Worm (Caenorhabditis elegans) whole organism, L1 larva: Measurements from ENCODE around the gene T21B6.3.

Source experiments
- elt-3 ChIP-seq, 6 experiments: fragments of 150-350 bp in 1 of 6; sonication (generic microtip); optimal IDR thresholded peaks; 2 replicates each; lab custom pipeline; 2017 to 2018; ENCODE audit warnings: missing biosample characterization in 6 of 6, missing genetic modification characterization in 6 of 6, inconsistent platforms in 1 of 6
- ets-5 ChIP-seq: fragments of 200-800 bp; sonication (Bioruptor generic); IDR thresholded peaks from 2 replicates; pipeline ENCODE4 v1.3.6; 2022; ENCODE audit warnings: missing genetic modification characterization, missing compliant biosample characterization
- nhr-237 ChIP-seq: fragments of 150-350 bp; optimal IDR thresholded peaks from 2 replicates; lab custom pipeline; 2014; ENCODE audit warnings: missing biosample characterization, missing genetic modification characterization
- pqm-1 ChIP-seq: sonication (generic microtip); optimal IDR thresholded peaks from 3 replicates; lab custom pipeline; 2017; ENCODE audit warnings: missing biosample characterization, missing genetic modification characterization
- xbp-1 ChIP-seq: sonication (generic microtip); optimal IDR thresholded peaks from 2 replicates; lab custom pipeline; 2016; ENCODE audit warnings: missing genetic modification characterization, missing compliant biosample characterization
- ztf-11 ChIP-seq, 2 experiments: sonication (generic microtip); optimal IDR thresholded peaks; 2 replicates each; lab custom pipeline; 2016 to 2017; ENCODE audit warnings: missing genetic modification characterization in 2 of 2, missing biosample characterization in 1 of 2, missing compliant biosample characterization in 1 of 2

DNA sequence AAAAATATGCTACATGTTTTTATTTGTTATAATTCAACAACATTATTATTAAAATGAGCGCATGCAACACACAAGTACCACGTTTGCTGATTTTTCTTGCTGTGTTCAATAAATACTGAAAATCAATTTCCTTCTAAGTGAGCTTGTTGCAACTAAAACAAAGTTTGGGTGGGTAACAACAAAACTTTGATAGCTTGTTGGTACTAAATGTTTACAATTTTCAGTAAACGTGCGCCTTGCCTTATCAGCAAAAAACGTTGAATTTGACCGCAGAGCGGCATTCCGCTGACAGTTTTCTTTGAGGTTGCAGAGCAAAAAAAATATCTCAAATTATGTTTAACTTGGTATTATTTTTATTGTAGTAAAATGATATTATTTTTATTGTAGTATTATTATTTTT, 32.6 kb upstream of the T21B6.3 start:
- TF ChIP-seq ztf-11 (tag; optimal IDR thresholded peaks at IDR 0.05; lab: Kevin White, UChicago) (no peak), elt-3 (tag; optimal IDR thresholded peaks at IDR 0.05; lab: Kevin White, UChicago) (no peak), nhr-237 (tag; lab: Kevin White, UChicago) (no peak), pqm-1 (tag; lab: Kevin White, UChicago) (no peak), xbp-1 (tag; lab: Kevin White, UChicago) (no peak), ets-5 (GFP tag; lab: Robert Waterston, UW) (no peak)
